Worm (Caenorhabditis elegans) whole organism, L1 larva: ENCODE measurements around the gene T26E4.7.

Source experiments
- C16A3.4 ChIP-seq: fragments of 150-350 bp; optimal IDR thresholded peaks from 2 replicates; lab custom pipeline; 2014; ENCODE audit warnings: missing biosample characterization, missing genetic modification characterization
- alr-1 ChIP-seq: fragments of 200-800 bp; sonication (Bioruptor generic); optimal IDR thresholded peaks from 2 replicates; lab custom pipeline; 2018; ENCODE audit warnings: borderline replicate concordance, mild to moderate bottlenecking, missing genetic modification characterization, missing compliant biosample characterization
- ama-1 ChIP-seq: fragments of 150-350 bp; optimal IDR thresholded peaks from 2 replicates; lab custom pipeline; 2014
- ceh-63 ChIP-seq: fragments of 200-800 bp; sonication (Bioruptor generic); optimal IDR thresholded peaks from 2 replicates; lab custom pipeline; 2018; ENCODE audit warnings: mild to moderate bottlenecking, missing genetic modification characterization, missing compliant biosample characterization
- ceh-88 ChIP-seq: fragments of 200-800 bp; sonication (Bioruptor generic); IDR thresholded peaks from 2 replicates; pipeline ENCODE4 v1.3.6; 2022; ENCODE audit warnings: missing genetic modification characterization, missing compliant biosample characterization
- ceh-90 ChIP-seq: sonication (generic microtip); optimal IDR thresholded peaks from 2 replicates; lab custom pipeline; 2016; ENCODE audit warnings: missing genetic modification characterization, missing compliant biosample characterization
- dpl-1 ChIP-seq, 3 experiments: fragments of 150-350 bp in 2 of 3; sonication (generic microtip) in 1 of 3; optimal IDR thresholded peaks; 2 replicates each; lab custom pipeline; 2014 to 2017; ENCODE audit warnings: missing biosample characterization in 3 of 3, missing genetic modification characterization in 3 of 3, missing genetic modification reagents in 3 of 3
- elt-3 ChIP-seq, 6 experiments: fragments of 150-350 bp in 1 of 6; sonication (generic microtip); optimal IDR thresholded peaks; 2 replicates each; lab custom pipeline; 2017 to 2018; ENCODE audit warnings: missing biosample characterization in 6 of 6, missing genetic modification characterization in 6 of 6, inconsistent platforms in 1 of 6
- ets-5 ChIP-seq: fragments of 200-800 bp; sonication (Bioruptor generic); IDR thresholded peaks from 2 replicates; pipeline ENCODE4 v1.3.6; 2022; ENCODE audit warnings: missing genetic modification characterization, missing compliant biosample characterization
- fkh-8 ChIP-seq: sonication (generic microtip); optimal IDR thresholded peaks from 2 replicates; lab custom pipeline; 2016; ENCODE audit warnings: mild to moderate bottlenecking, missing genetic modification characterization, missing compliant biosample characterization
- fos-1 ChIP-seq: fragments of 150-350 bp; optimal IDR thresholded peaks from 2 replicates; lab custom pipeline; 2014; ENCODE audit warnings: missing biosample characterization, missing genetic modification characterization
- hlh-4 ChIP-seq: sonication (generic microtip); optimal IDR thresholded peaks from 2 replicates; lab custom pipeline; 2016; ENCODE audit warnings: mild to moderate bottlenecking, missing genetic modification characterization, missing compliant biosample characterization
- hpl-2 ChIP-seq: fragments of 150-350 bp; optimal IDR thresholded peaks from 2 replicates; lab custom pipeline; 2014; ENCODE audit warnings: missing biosample characterization, missing genetic modification reagents, missing genetic modification characterization
- jun-1 ChIP-seq: fragments of 150-350 bp; optimal IDR thresholded peaks from 2 replicates; lab custom pipeline; 2014; ENCODE audit warnings: missing biosample characterization, missing genetic modification reagents, missing genetic modification characterization
- lin-13 ChIP-seq: fragments of 150-350 bp; optimal IDR thresholded peaks from 2 replicates; lab custom pipeline; 2014; ENCODE audit warnings: missing biosample characterization, missing genetic modification reagents, missing genetic modification characterization
- lin-14 ChIP-seq: fragments of 200-800 bp; sonication (Bioruptor generic); optimal IDR thresholded peaks from 2 replicates; lab custom pipeline; 2018; ENCODE audit warnings: mild to moderate bottlenecking, missing genetic modification characterization, moderate library complexity, missing compliant biosample characterization
- lin-35 ChIP-seq, 2 experiments: fragments of 150-350 bp; optimal IDR thresholded peaks; 2 replicates each; lab custom pipeline; 2014; ENCODE audit warnings: missing biosample characterization in 2 of 2, missing genetic modification characterization in 2 of 2, missing genetic modification reagents in 2 of 2
- lir-3 ChIP-seq: sonication (generic microtip); optimal IDR thresholded peaks from 2 replicates; lab custom pipeline; 2016; ENCODE audit warnings: mild to moderate bottlenecking, missing genetic modification characterization, moderate library complexity, missing compliant biosample characterization; ENCODE audit not compliant: poor library complexity
- mdl-1 ChIP-seq, 2 experiments: fragments of 150-350 bp; optimal IDR thresholded peaks; 2 replicates each; lab custom pipeline; 2014 to 2017; ENCODE audit warnings: missing biosample characterization in 2 of 2, missing genetic modification characterization in 2 of 2, inconsistent platforms in 1 of 2
- nhr-19 ChIP-seq: fragments of 200-800 bp; sonication (Bioruptor generic); conservative IDR thresholded peaks from 2 replicates; pipeline ENCODE4 v1.3.6; 2022; ENCODE audit warnings: missing genetic modification characterization, missing compliant biosample characterization
- nhr-20 ChIP-seq: sonication (generic microtip); optimal IDR thresholded peaks from 2 replicates; lab custom pipeline; 2016; ENCODE audit warnings: mild to moderate bottlenecking, missing genetic modification characterization, missing compliant biosample characterization
- nhr-237 ChIP-seq: fragments of 150-350 bp; optimal IDR thresholded peaks from 2 replicates; lab custom pipeline; 2014; ENCODE audit warnings: missing biosample characterization, missing genetic modification characterization
- nhr-28 ChIP-seq: fragments of 150-350 bp; optimal IDR thresholded peaks from 2 replicates; lab custom pipeline; 2014; ENCODE audit warnings: missing biosample characterization, missing genetic modification characterization
- nhr-76 ChIP-seq: sonication (generic microtip); optimal IDR thresholded peaks from 2 replicates; lab custom pipeline; 2017; ENCODE audit warnings: missing biosample characterization, missing genetic modification characterization
- nhr-77 ChIP-seq: fragments of 150-350 bp; optimal IDR thresholded peaks from 2 replicates; lab custom pipeline; 2014; ENCODE audit warnings: missing biosample characterization, missing genetic modification characterization
- pqm-1 ChIP-seq: sonication (generic microtip); optimal IDR thresholded peaks from 3 replicates; lab custom pipeline; 2017; ENCODE audit warnings: missing biosample characterization, missing genetic modification characterization
- rnt-1 ChIP-seq: sonication (generic microtip); optimal IDR thresholded peaks from 2 replicates; lab custom pipeline; 2016; ENCODE audit warnings: mild to moderate bottlenecking, missing genetic modification characterization, moderate library complexity, missing compliant biosample characterization
- skn-1 ChIP-seq: fragments of 150-350 bp; optimal IDR thresholded peaks from 2 replicates; lab custom pipeline; 2014; ENCODE audit warnings: missing biosample characterization, missing genetic modification characterization
- snpc-4 ChIP-seq: fragments of 150-350 bp; optimal IDR thresholded peaks from 2 replicates; lab custom pipeline; 2014; ENCODE audit warnings: missing biosample characterization, missing genetic modification characterization
- sup-37 ChIP-seq: fragments of 200-800 bp; sonication (Bioruptor generic); optimal IDR thresholded peaks from 2 replicates; lab custom pipeline; 2018; ENCODE audit warnings: mild to moderate bottlenecking, missing genetic modification characterization, missing compliant biosample characterization
- tlp-1 ChIP-seq: fragments of 150-350 bp; optimal IDR thresholded peaks from 2 replicates; lab custom pipeline; 2014; ENCODE audit warnings: missing biosample characterization, missing genetic modification characterization
- unc-130 ChIP-seq: fragments of 150-350 bp; optimal IDR thresholded peaks from 2 replicates; lab custom pipeline; 2017; ENCODE audit warnings: missing biosample characterization, missing genetic modification characterization, inconsistent platforms
- unc-62 ChIP-seq: fragments of 150-350 bp; optimal IDR thresholded peaks from 2 replicates; lab custom pipeline; 2014; ENCODE audit warnings: missing biosample characterization, missing genetic modification reagents, missing genetic modification characterization
- zag-1 ChIP-seq: fragments of 150-350 bp; optimal IDR thresholded peaks from 2 replicates; lab custom pipeline; 2014; ENCODE audit warnings: missing biosample characterization, missing genetic modification characterization
- ztf-11 ChIP-seq, 2 experiments: sonication (generic microtip); optimal IDR thresholded peaks; 2 replicates each; lab custom pipeline; 2016 to 2017; ENCODE audit warnings: missing genetic modification characterization in 2 of 2, missing biosample characterization in 1 of 2, missing compliant biosample characterization in 1 of 2

The T26E4.7 gene

ce11 chrV:15776651-15777050 lies 16.7 kb upstream of the T26E4.7 start, which contains the start of gene nhr-283:
Gene nhr-283 (minus strand): TSS chrV:15776751.
- TF ChIP-seq nhr-28 (no peak), lin-13 (GFP tag; lab: Kevin White, UChicago) (no peak), ztf-11 (tag; optimal IDR thresholded peaks at IDR 0.05; lab: Kevin White, UChicago) (no peak), fkh-8 (tag; lab: Kevin White, UChicago) (peak; percentile 24)

DNA sequence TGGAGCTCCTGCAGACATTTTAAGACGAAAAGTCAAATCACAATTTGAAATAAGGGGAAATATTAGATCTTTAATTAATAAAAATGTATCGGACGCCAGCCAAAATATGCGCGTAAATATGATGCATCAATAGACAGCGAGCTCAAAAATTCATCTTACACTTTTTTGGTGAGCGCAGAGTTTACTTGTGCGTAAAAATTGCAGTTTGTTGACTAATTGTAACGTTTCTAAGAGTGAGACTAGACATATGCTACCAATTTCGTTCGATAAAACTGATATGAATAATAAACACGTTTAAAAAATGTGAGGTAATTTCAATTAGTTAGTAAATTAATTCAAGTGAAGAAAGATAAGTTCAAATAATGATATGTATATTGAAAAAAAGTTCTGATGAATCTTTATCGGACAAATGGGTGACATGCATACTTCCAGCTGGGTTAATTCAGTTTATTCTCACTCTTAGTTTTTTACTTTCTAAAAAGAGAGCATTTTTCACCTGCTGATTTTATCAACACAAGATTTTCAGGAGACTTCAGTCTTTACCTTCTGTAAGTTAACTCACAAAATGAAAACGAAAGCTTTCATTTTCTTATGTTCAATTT lies 14.1 kb upstream of the T26E4.7 start, which contains the start of the genes nhr-285 and irld-52:
Gene nhr-285, minus strand, starts transcription at position 101 of the 602 bp plus-strand sequence.
Gene irld-52, plus strand, starts transcription at position 552 of the 602 bp plus-strand sequence.
- TF ChIP-seq hlh-4 (tag; lab: Kevin White, UChicago) (no peak), skn-1 (tag; lab: Kevin White, UChicago) (no peak), ama-1 (lab: Kevin White, UChicago) (no peak), ceh-88 (GFP tag; lab: Robert Waterston, UW) (no peak), snpc-4 (tag; lab: Kevin White, UChicago) (no peak), zag-1 (tag; lab: Kevin White, UChicago) (no peak), lin-13 (GFP tag; lab: Kevin White, UChicago) (no peak), lir-3 (no peak), hpl-2 (GFP tag; lab: Kevin White, UChicago) (no peak), nhr-28 (no peak), mdl-1 (tag; optimal IDR thresholded peaks at IDR 0.05; lab: Kevin White, UChicago) (no peak), jun-1 (tag; lab: Kevin White, UChicago) (no peak), ets-5 (GFP tag; lab: Robert Waterston, UW) (no peak), unc-62 (no peak)

DNA sequence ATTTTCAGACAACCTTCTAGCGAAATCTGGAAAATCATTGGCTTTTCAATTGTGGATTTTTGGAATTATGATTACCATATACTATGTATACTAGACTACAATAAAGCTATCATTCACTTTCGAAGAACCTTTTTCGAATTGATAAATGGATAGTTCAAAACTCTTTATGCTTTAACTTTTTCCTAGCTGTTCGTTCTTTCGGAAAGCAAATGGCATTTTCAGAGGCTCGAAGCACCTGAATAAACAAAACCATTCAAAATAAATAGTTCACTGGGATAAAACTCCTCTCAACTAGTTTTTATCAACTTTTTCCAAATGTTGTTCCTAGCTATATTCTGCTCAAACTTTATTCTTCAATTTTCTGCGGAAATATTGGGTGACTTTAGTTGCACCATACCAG lies 12.3 kb upstream of the T26E4.7 start, which contains the start of gene T26E4.2:
Gene T26E4.2, plus strand, starts transcription at position 301 of the 400 bp plus-strand sequence.
- no peak for TF ChIP-seq elt-3 (tag; optimal IDR thresholded peaks at IDR 0.05; lab: Kevin White, UChicago)

DNA sequence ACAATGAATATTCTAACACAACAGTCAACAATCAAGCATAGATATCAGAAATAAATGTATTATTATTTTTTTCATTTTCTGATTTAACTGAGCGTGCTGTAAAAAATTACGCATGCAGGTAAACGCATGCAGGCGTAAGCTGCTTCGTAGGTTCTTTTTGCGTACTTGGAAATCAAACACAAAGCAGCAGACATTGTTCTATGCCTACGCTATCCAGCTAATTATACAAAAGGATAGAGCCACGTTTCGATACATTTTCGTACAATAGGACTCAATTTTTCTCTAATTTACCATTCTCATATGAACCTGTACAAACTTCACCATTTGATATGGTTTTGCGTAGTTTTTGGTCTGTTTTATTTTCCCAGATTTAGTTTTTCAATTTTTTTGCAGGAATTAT lies 10.9 kb upstream of the T26E4.7 start, which contains the start of gene T26E4.3:
Gene T26E4.3, plus strand, starts transcription at position 301 of the 400 bp plus-strand sequence.
- TF ChIP-seq skn-1 (tag; lab: Kevin White, UChicago) (no peak), fos-1 (tag; lab: Kevin White, UChicago) (no peak), alr-1 (tag; lab: Kevin White, UChicago) (no peak), unc-130 (no peak), snpc-4 (tag; lab: Kevin White, UChicago) (no peak), tlp-1 (tag; lab: Kevin White, UChicago) (no peak), fkh-8 (tag; lab: Kevin White, UChicago) (no peak), nhr-20 (no peak), sup-37 (no peak), nhr-19 (GFP tag; lab: Robert Waterston, UW) (no peak), nhr-76 (no peak), dpl-1 (GFP tag; optimal IDR thresholded peaks at IDR 0.05; lab: Kevin White, UChicago) (no peak), ceh-90 (no peak), nhr-77 (tag; lab: Kevin White, UChicago) (no peak), rnt-1 (tag; lab: Kevin White, UChicago) (no peak)

ce11 chrV:15792409-15792808 lies 961 bp upstream of the T26E4.7 start, which contains the start of gene T26E4.4:
Gene T26E4.4 (minus strand): TSS chrV:15792509.
- no peak for TF ChIP-seq nhr-237 (tag; lab: Kevin White, UChicago)
- TF ChIP-seq ceh-90, result no peak
- no peak for TF ChIP-seq ets-5 (GFP tag; lab: Robert Waterston, UW)
- TF ChIP-seq fkh-8 (tag; lab: Kevin White, UChicago), result no peak
- TF ChIP-seq unc-130, result no peak
- no peak for TF ChIP-seq rnt-1 (tag; lab: Kevin White, UChicago)
- no peak for TF ChIP-seq pqm-1
- TF ChIP-seq dpl-1 (GFP tag; optimal IDR thresholded peaks at IDR 0.05; lab: Kevin White, UChicago), result no peak
- TF ChIP-seq ceh-63 (GFP tag; lab: Kevin White, UChicago), result no peak
- no peak for TF ChIP-seq lin-35 (GFP tag; optimal IDR thresholded peaks at IDR 0.05; lab: Kevin White, UChicago)
- no peak for TF ChIP-seq C16A3.4
- no peak for TF ChIP-seq lin-14 (GFP tag; lab: Kevin White, UChicago)
